Worm (Caenorhabditis elegans) whole organism, mixed stage, embryonic: ENCODE data around the gene ceh-92.

Experiments used
- blmp-1 ChIP-seq: fragments of 150-350 bp; optimal IDR thresholded peaks from 2 replicates; lab custom pipeline; 2014; ENCODE audit warnings: missing biosample characterization, missing genetic modification characterization
- ces-1 ChIP-seq: fragments of 150-350 bp; optimal IDR thresholded peaks from 2 replicates; lab custom pipeline; 2014; ENCODE audit warnings: missing biosample characterization, missing genetic modification reagents, missing genetic modification characterization
- lin-13 ChIP-seq: fragments of 150-350 bp; optimal IDR thresholded peaks from 2 replicates; lab custom pipeline; 2014; ENCODE audit warnings: missing biosample characterization, missing genetic modification characterization
- mep-1 ChIP-seq: fragments of 150-350 bp; optimal IDR thresholded peaks from 2 replicates; lab custom pipeline; 2017; ENCODE audit warnings: missing biosample characterization, missing genetic modification reagents, missing genetic modification characterization, inconsistent platforms
- nhr-12 ChIP-seq: fragments of 150-350 bp; optimal IDR thresholded peaks from 2 replicates; lab custom pipeline; 2014; ENCODE audit warnings: missing biosample characterization, missing genetic modification characterization
- nhr-237 ChIP-seq: fragments of 150-350 bp; optimal IDR thresholded peaks from 2 replicates; lab custom pipeline; 2014; ENCODE audit warnings: missing biosample characterization, missing genetic modification characterization
- nhr-28 ChIP-seq: fragments of 150-350 bp; optimal IDR thresholded peaks from 2 replicates; lab custom pipeline; 2014; ENCODE audit warnings: missing biosample characterization, missing genetic modification characterization
- pha-4 ChIP-seq: fragments of 150-350 bp; optimal IDR thresholded peaks from 2 replicates; lab custom pipeline; 2018; ENCODE audit warnings: missing biosample characterization, missing genetic modification reagents, missing genetic modification characterization
- snpc-4 ChIP-seq: fragments of 150-350 bp; optimal IDR thresholded peaks from 2 replicates; lab custom pipeline; 2014; ENCODE audit warnings: missing biosample characterization, missing genetic modification characterization
- tbx-8 ChIP-seq: fragments of 200-800 bp; sonication (Bioruptor generic); optimal IDR thresholded peaks from 2 replicates; lab custom pipeline; 2018; ENCODE audit warnings: mild to moderate bottlenecking, missing genetic modification characterization, moderate library complexity, missing compliant biosample characterization
- unc-39 ChIP-seq: fragments of 150-350 bp; optimal IDR thresholded peaks from 2 replicates; lab custom pipeline; 2014; ENCODE audit warnings: missing biosample characterization, missing genetic modification characterization
- unc-62 ChIP-seq: fragments of 150-350 bp; optimal IDR thresholded peaks from 2 replicates; lab custom pipeline; 2014; ENCODE audit warnings: missing biosample characterization, missing genetic modification reagents, missing genetic modification characterization
- zip-8 ChIP-seq: fragments of 150-350 bp; optimal IDR thresholded peaks from 2 replicates; lab custom pipeline; 2014; ENCODE audit warnings: missing biosample characterization, missing genetic modification characterization
- ztf-11 ChIP-seq: fragments of 150-350 bp; optimal IDR thresholded peaks from 2 replicates; lab custom pipeline; 2014; ENCODE audit warnings: missing biosample characterization, missing genetic modification characterization

DNA sequence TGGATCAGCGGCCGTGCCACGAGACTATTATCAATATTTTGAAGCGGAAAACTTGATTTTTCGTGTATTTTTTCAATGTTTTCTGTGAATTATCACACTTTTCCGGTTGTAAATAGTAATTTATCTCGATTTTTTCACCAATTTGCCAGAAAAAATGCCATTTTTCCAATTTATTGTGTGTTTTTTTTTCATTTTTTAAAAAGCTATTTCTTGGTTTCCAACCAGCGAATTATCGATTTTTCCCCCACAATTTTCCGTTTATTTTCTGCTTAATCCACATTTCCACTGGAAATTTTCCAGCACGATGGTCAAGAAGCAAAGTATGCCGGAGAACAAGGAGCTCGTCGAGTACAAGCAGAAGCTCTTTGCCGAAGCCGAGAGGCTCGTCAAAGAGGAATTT is 13.6 kb upstream of the ceh-92 start, which contains the start of gene psme-3:
- TF ChIP-seq ces-1 (GFP tag; lab: Kevin White, UChicago) (no peak), mep-1 (tag; lab: Kevin White, UChicago) (no peak), snpc-4 (tag; lab: Kevin White, UChicago) (no peak), blmp-1 (tag; lab: Kevin White, UChicago) (no peak), nhr-12 (no peak), zip-8 (no peak), unc-39 (tag; lab: Kevin White, UChicago) (no peak), ztf-11 (tag; lab: Kevin White, UChicago) (no peak), lin-13 (tag; lab: Kevin White, UChicago) (no peak), unc-62 (GFP tag; lab: Kevin White, UChicago) (no peak), pha-4 (tag; lab: Kevin White, UChicago) (no peak), tbx-8 (no peak), nhr-237 (tag; lab: Kevin White, UChicago) (no peak), nhr-28 (tag; lab: Kevin White, UChicago) (no peak)
